Fruit fly (Drosophila melanogaster): Measurements from ENCODE around the gene Oatp30B.

- TF ChIP-seq pad (GFP tag; optimal IDR thresholded peaks at IDR 0.05) = no peak
- no peak for TF ChIP-seq Hr96 (GFP tag; optimal IDR thresholded peaks at IDR 0.05)
- TF ChIP-seq cic (GFP tag; optimal IDR thresholded peaks at IDR 0.05) = no peak
- no peak for TF ChIP-seq CG33017 (tag; optimal IDR thresholded peaks at IDR 0.05)
- no peak for TF ChIP-seq Crg-1 (GFP tag; optimal IDR thresholded peaks at IDR 0.05)
- TF ChIP-seq bab1 (GFP tag; optimal IDR thresholded peaks at IDR 0.05) = peak; percentile 72
- no peak for TF ChIP-seq CG11617 (GFP tag; optimal IDR thresholded peaks at IDR 0.05)
- no peak for TF ChIP-seq toe (GFP tag; optimal IDR thresholded peaks at IDR 0.05)
- TF ChIP-seq cnc (optimal IDR thresholded peaks at IDR 0.05) = no peak
- TF ChIP-seq kay (GFP tag; ENCODE audit: borderline replicate concordance) = no peak
Observed at dm6 chr2L:9495418-9495779, 25.6 kb upstream of the Oatp30B start, which contains the start of gene CG33298.
